Fruit fly (Drosophila melanogaster) S2 (cell line): ENCODE measurements around the gene CG14445.

Source experiments
- CG8478 ChIP-seq: fragments of >200 bp; optimal IDR thresholded peaks from 2 replicates; lab custom pipeline; 2018
- CTCF ChIP-seq, 2 experiments: fragments of >200 bp; optimal IDR thresholded peaks; 2 replicates each; lab custom pipeline; 2018

DNA sequence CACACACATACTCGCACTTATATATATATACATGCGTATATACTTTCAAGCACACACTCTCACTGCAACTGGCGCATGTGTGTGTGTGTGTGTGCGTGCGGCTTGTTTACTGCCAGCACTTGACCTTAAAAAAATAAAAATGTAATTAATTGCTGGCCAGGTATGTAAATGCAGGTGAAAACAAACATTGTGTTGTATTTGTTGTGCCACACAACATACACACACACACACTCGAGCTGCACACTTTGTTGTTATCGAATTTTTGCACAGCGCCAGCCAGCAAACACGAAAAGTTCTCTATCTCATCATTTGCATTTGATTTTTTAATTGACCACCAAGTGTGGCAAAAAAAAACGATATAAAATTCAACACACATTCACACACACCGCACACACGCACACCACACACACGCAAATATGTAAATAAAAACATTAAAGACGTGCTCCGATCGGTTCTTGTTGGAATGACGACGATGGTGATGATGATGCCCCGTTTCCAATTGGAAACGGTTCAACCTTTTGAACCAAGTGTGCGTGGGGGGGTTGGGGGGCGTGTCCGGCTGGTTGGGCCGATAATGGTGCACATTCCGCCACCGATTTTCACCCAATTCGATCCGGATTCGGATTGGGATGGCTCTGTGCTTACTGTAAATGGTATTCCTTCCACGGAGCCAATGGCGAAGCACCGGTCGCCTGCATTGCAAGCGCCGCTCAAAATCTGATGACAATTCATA, 17.7 kb downstream of the CG14445 start:
- TF ChIP-seq CTCF (optimal IDR thresholded peaks at IDR 0.05; lab: Kevin White, UChicago) (no peak), CG8478 (lab: Kevin White, UChicago) (no peak)
